Fruit fly (Drosophila melanogaster): ENCODE measurements around the gene spict.

Gene spict

DNA sequence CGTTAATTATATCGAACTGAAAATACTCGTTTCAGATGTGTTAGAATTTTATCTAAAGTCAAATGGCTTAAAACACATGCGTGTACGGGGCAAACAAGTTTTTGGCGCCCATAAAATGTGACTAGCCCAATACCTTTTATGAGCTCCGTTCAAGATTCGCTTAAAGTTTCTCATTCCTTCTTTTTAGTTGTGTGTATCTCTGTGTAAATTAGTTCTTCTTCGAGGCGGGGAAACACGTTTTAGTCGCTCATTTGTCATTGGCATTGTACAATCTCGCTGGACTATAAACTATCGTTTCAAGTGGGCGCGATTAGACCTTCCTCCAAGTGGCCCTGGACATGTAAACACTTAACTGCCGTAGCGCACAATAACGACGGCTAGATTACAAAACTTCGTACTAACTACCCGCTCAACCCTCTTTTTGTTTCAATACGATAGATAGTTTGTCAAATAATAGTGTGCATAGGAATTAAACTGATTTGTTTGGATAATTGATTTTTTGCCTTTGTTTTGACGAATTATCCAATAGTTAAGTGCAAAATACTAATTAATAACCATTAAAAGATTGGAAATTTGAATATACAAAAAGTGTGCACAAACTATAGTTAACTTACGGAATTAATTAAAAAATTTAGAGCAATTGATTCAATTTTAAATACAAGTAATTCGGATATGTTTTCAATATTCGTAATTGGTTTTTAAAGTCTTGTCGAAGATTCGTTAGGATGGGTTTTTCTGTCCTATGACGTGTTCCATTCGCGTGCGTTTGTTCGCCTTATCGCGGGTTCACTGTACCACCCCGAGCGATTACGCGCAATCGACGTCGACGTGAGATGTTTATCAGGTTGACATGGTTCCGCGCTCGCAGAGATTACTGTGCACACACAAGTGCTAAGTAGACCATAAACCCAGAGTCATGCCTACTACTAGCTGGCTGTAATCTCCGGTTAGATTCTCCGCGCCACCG is 16.2 kb downstream of the spict start (continued):
- TF ChIP-seq CG7745 (tag; optimal IDR thresholded peaks at IDR 0.05) (no peak), luna (GFP tag; optimal IDR thresholded peaks at IDR 0.05) (no peak), Doc3 (GFP tag; IDR thresholded peaks at IDR 0.05; ENCODE audit: partially characterized antibody) (no peak), tio (GFP tag; optimal IDR thresholded peaks at IDR 0.05) (no peak), Sox100B (GFP tag; optimal IDR thresholded peaks at IDR 0.05) (peak; percentile 25), eyg (GFP tag; optimal IDR thresholded peaks at IDR 0.05) (no peak), Xrp1 (GFP tag; IDR thresholded peaks at IDR 0.05) (peak; percentile 73), CG9817 (tag; optimal IDR thresholded peaks at IDR 0.05) (no peak), CG11504 (tag; optimal IDR thresholded peaks at IDR 0.05) (peak; percentile 72), psq (GFP tag; optimal IDR thresholded peaks at IDR 0.05) (no peak), Hand (GFP tag; optimal IDR thresholded peaks at IDR 0.05) (no peak), zen2 (GFP tag; IDR thresholded peaks at IDR 0.05; ENCODE audit: partially characterized antibody) (no peak), CG8089 (GFP tag; optimal IDR thresholded peaks at IDR 0.05) (no peak), CG10431 (GFP tag; optimal IDR thresholded peaks at IDR 0.05) (no peak), trh (GFP tag; optimal IDR thresholded peaks at IDR 0.05) (no peak), CG3995 (GFP tag; optimal IDR thresholded peaks at IDR 0.05) (peak; percentile 11), Jarid2 (GFP tag; optimal IDR thresholded peaks at IDR 0.05) (peak; percentile 15), CG4424 (GFP tag; optimal IDR thresholded peaks at IDR 0.05) (peak; percentile 46), kah (GFP tag; optimal IDR thresholded peaks at IDR 0.05) (no peak), CG8765 (GFP tag; IDR thresholded peaks at IDR 0.05) (no peak; the same call in 1 of the 2 replicates), CG1602 (GFP tag; optimal IDR thresholded peaks at IDR 0.05) (no peak), Dad (GFP tag; optimal IDR thresholded peaks at IDR 0.05) (no peak), esg (GFP tag; conservative IDR thresholded peaks at IDR 0.05) (no peak), emc (GFP tag; optimal IDR thresholded peaks at IDR 0.05) (no peak), CG13287 (GFP tag; IDR thresholded peaks at IDR 0.05; ENCODE audit: partially characterized antibody) (no peak), CG7928 (GFP tag; optimal IDR thresholded peaks at IDR 0.05) (peak; percentile 17), CG33213 (GFP tag; optimal IDR thresholded peaks at IDR 0.05) (no peak), CG30403 (GFP tag; optimal IDR thresholded peaks at IDR 0.05) (peak; percentile 21), Max (GFP tag; optimal IDR thresholded peaks at IDR 0.05) (peak; percentile 59), CG5245 (GFP tag; optimal IDR thresholded peaks at IDR 0.05) (peak; percentile 4), ase (GFP tag; IDR thresholded peaks at IDR 0.05) (peak; percentile 49; the same call in 1 of the 3 replicates), CG9215 (GFP tag; IDR thresholded peaks at IDR 0.05) (peak; percentile 69), CG11093 (GFP tag; IDR thresholded peaks at IDR 0.05) (0 out of 3 replicates have a peak, but pooled peaks have one; percentile 38), gro (GFP tag; optimal IDR thresholded peaks at IDR 0.05) (no peak), CG6813 (GFP tag; optimal IDR thresholded peaks at IDR 0.05) (peak; percentile 39), Vsx1 (GFP tag; optimal IDR thresholded peaks at IDR 0.05) (no peak), wdn (GFP tag; IDR thresholded peaks at IDR 0.05) (peak; percentile 16; the same call in 1 of the 2 replicates), ssp (GFP tag; IDR thresholded peaks at IDR 0.05) (no peak), gcm (GFP tag; optimal IDR thresholded peaks at IDR 0.05) (no peak), gsb-n (tag; optimal IDR thresholded peaks at IDR 0.05) (no peak), CG16815 (GFP tag; optimal IDR thresholded peaks at IDR 0.05) (no peak), tgo (GFP tag; IDR thresholded peaks at IDR 0.05) (peak; percentile 60), ac (GFP tag; optimal IDR thresholded peaks at IDR 0.05) (no peak), bcd (GFP tag; optimal IDR thresholded peaks at IDR 0.05) (peak; percentile 57), ERR (GFP tag; optimal IDR thresholded peaks at IDR 0.05) (no peak), crc (GFP tag; optimal IDR thresholded peaks at IDR 0.05) (peak; percentile 15), CG2116 (GFP tag; optimal IDR thresholded peaks at IDR 0.05) (no peak), kay (GFP tag; optimal IDR thresholded peaks at IDR 0.05) (peak; percentile 23), gem (tag; optimal IDR thresholded peaks at IDR 0.05) (peak; percentile 58)
